Worm (Caenorhabditis elegans): Measurements from ENCODE around the gene F57B7.2.

DNA sequence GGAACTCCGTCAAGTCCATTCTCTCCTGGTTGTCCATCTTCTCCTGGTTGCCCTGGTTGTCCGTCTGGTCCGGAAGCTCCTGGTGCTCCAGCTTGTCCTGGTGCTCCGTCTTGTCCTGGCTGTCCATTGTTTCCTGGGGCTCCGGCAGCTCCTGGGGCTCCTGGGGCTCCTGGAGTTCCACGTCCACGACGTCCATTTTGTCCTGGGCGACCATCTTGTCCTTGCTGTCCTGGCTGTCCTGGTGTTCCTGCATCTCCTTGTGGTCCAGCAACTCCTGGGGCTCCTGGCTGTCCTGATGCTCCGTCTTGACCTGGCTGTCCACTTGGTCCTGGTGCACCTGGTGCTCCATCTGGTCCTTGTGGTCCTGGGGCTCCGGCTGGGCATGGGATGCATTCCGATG is 6.0 kb upstream of the F57B7.2 start:
- no peak for TF ChIP-seq fos-1 (tag; optimal IDR thresholded peaks at IDR 0.05)
- no peak for TF ChIP-seq nhr-28 (tag; optimal IDR thresholded peaks at IDR 0.05)
- TF ChIP-seq ctbp-1 (GFP tag; IDR thresholded peaks at IDR 0.05): no peak
- no peak for TF ChIP-seq unc-62 (GFP tag; optimal IDR thresholded peaks at IDR 0.05 in 1 of 2)
- no peak for TF ChIP-seq unc-62 (tag; optimal IDR thresholded peaks at IDR 0.05)
- no peak for TF ChIP-seq nhr-77 (tag; optimal IDR thresholded peaks at IDR 0.05)
- TF ChIP-seq dmd-8 (GFP tag; IDR thresholded peaks at IDR 0.05): no peak
- TF ChIP-seq ztf-11 (tag; optimal IDR thresholded peaks at IDR 0.05): no peak
- no peak for TF ChIP-seq aha-1 (tag)
- no peak for TF ChIP-seq unc-39 (tag; optimal IDR thresholded peaks at IDR 0.05)
- no peak for TF ChIP-seq ceh-44 (GFP tag; IDR thresholded peaks at IDR 0.05)
- no peak for TF ChIP-seq ceh-82 (tag; optimal IDR thresholded peaks at IDR 0.05)
- TF ChIP-seq sdz-12 (GFP tag; optimal IDR thresholded peaks at IDR 0.05): no peak
